Fruit fly (Drosophila melanogaster): ENCODE results near the gene rdx.

rdx gene

DNA sequence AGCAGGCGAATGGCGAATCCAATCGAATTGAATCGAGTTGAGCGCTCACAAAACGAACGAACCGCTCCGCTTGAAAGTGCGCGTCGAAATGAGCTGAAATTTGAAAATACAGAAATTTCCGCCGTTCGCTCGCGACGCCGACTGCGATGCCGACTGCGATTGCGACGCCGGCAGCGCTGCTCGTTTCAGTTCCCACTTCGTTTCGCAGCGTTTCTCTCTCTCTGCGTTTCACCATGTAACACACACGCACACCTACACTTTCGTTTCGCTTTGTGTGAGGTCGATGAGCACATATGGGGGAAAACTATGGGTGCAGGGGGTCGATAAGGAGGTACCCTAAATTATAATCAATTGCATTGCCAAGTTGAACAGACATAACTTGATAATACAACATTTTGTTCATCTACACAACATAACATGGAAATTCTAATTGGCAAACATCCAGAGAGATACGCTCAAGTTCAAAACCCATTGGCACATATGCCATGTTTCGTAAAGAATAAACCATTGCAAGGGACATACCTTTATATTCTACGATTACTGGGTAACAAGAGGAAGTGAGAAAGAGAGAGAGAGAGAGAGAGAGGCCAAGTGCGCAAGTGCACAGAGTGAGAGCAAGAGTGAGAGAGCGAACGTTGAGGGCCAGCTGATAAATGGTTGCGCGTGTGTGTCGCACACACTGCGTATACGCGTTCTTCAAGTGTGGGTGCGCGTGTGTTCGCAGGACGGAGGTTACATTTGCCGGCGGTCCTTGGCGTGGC lies 48.4 kb downstream of the rdx start (continued):
- TF ChIP-seq Lim3 (GFP tag; IDR thresholded peaks at IDR 0.05) = no peak
- TF ChIP-seq BEAF-32 (GFP tag; optimal IDR thresholded peaks at IDR 0.05) = no peak
- peak; percentile 95 for TF ChIP-seq Hmr (GFP tag; optimal IDR thresholded peaks at IDR 0.05)
- TF ChIP-seq CG3838 (GFP tag; optimal IDR thresholded peaks at IDR 0.05) = peak; percentile 85
- no peak; the same call in 1 of the 2 replicates for TF ChIP-seq unc-4 (GFP tag; IDR thresholded peaks at IDR 0.05; ENCODE audit: partially characterized antibody)
- peak; percentile 50; the same call in 2 of the 3 replicates for TF ChIP-seq CG16813 (GFP tag; IDR thresholded peaks at IDR 0.05; ENCODE audit: partially characterized antibody)
- TF ChIP-seq CG31365 (tag; optimal IDR thresholded peaks at IDR 0.05) = peak; percentile 81
- TF ChIP-seq Dek (tag; optimal IDR thresholded peaks at IDR 0.05) = peak; percentile 91
- no peak for TF ChIP-seq CG6175 (GFP tag; IDR thresholded peaks at IDR 0.05)
- peak; percentile 59 for TF ChIP-seq Ets97D (GFP tag; optimal IDR thresholded peaks at IDR 0.05)
- TF ChIP-seq disco-r (GFP tag; optimal IDR thresholded peaks at IDR 0.05) = peak; percentile 88
- peak; percentile 92 for TF ChIP-seq CG11504 (tag; optimal IDR thresholded peaks at IDR 0.05)
- peak; percentile 58; the same call in 2 of the 3 replicates for TF ChIP-seq z (GFP tag; IDR thresholded peaks at IDR 0.05)
- peak; percentile 26 for TF ChIP-seq CG2199 (GFP tag; IDR thresholded peaks at IDR 0.05)
- TF ChIP-seq seq (GFP tag; IDR thresholded peaks at IDR 0.05) = peak; percentile 77
- TF ChIP-seq gcm2 (GFP tag; optimal IDR thresholded peaks at IDR 0.05) = peak; percentile 76
- peak; percentile 88 for TF ChIP-seq Drgx (GFP tag; IDR thresholded peaks at IDR 0.05)
- peak; percentile 96 for TF ChIP-seq Antp (GFP tag; optimal IDR thresholded peaks at IDR 0.05)
- TF ChIP-seq stwl (tag; optimal IDR thresholded peaks at IDR 0.05) = peak; percentile 19
- peak; percentile 94 for TF ChIP-seq bcd (GFP tag; optimal IDR thresholded peaks at IDR 0.05)
- TF ChIP-seq emc (GFP tag; optimal IDR thresholded peaks at IDR 0.05) = peak; percentile 78
- peak; percentile 80 for TF ChIP-seq klu (GFP tag; IDR thresholded peaks at IDR 0.05)
- TF ChIP-seq Atf3 (GFP tag; optimal IDR thresholded peaks at IDR 0.05) = peak; percentile 90
- peak; percentile 89 to 91 for TF ChIP-seq bsh (GFP tag; optimal IDR thresholded peaks at IDR 0.05)
- peak; percentile 80 for TF ChIP-seq Bdp1 (GFP tag; optimal IDR thresholded peaks at IDR 0.05)
- peak; percentile 50; the same call in 1 of the 2 replicates for TF ChIP-seq Bgb (GFP tag; IDR thresholded peaks at IDR 0.05; ENCODE audit: partially characterized antibody)
- peak; percentile 66 for TF ChIP-seq Oaz (GFP tag; IDR thresholded peaks at IDR 0.05)
- TF ChIP-seq lola (GFP tag; optimal IDR thresholded peaks at IDR 0.05) = peak in 1 of 3 experiments; percentile 91
- peak; percentile 71 for TF ChIP-seq Poxn (GFP tag; IDR thresholded peaks at IDR 0.05)
- peak; percentile 94 for TF ChIP-seq caup (GFP tag; optimal IDR thresholded peaks at IDR 0.05; ENCODE audit: severe bottlenecking)
- TF ChIP-seq CG1024 (GFP tag; IDR thresholded peaks at IDR 0.05) = peak; percentile 66
- peak; percentile 90 for TF ChIP-seq CG32767 (GFP tag; IDR thresholded peaks at IDR 0.05)
- peak; percentile 90 for TF ChIP-seq p53 (GFP tag; optimal IDR thresholded peaks at IDR 0.05)
- TF ChIP-seq Eip74EF (GFP tag; optimal IDR thresholded peaks at IDR 0.05) = peak in 1 of 2 experiments; percentile 96
- peak; percentile 86 for TF ChIP-seq CG9932 (GFP tag; IDR thresholded peaks at IDR 0.05)
- peak; percentile 73 for TF ChIP-seq pros (GFP tag; optimal IDR thresholded peaks at IDR 0.05)
- TF ChIP-seq cas (GFP tag; IDR thresholded peaks at IDR 0.05) = peak; percentile 62; the same call in 1 of the 2 replicates
- peak; percentile 92 for TF ChIP-seq CG11695 (GFP tag; IDR thresholded peaks at IDR 0.05)
- peak; percentile 91 for TF ChIP-seq Rfx (GFP tag; IDR thresholded peaks at IDR 0.05)
- peak; percentile 93 for TF ChIP-seq CG1602 (GFP tag; optimal IDR thresholded peaks at IDR 0.05)
- peak; percentile 95 for TF ChIP-seq CG8924 (tag; optimal IDR thresholded peaks at IDR 0.05)
- peak; percentile 89 for TF ChIP-seq Fer3 (tag; optimal IDR thresholded peaks at IDR 0.05)
- no peak for TF ChIP-seq pita (GFP tag; optimal IDR thresholded peaks at IDR 0.05)
- TF ChIP-seq CG30403 (GFP tag; optimal IDR thresholded peaks at IDR 0.05) = peak; percentile 95
- TF ChIP-seq Trl (optimal IDR thresholded peaks at IDR 0.05) = peak; percentile 96 to 98
- TF ChIP-seq Trl (GFP tag; optimal IDR thresholded peaks at IDR 0.05) = peak; percentile 94
- peak; percentile 10 for TF ChIP-seq pzg (GFP tag; optimal IDR thresholded peaks at IDR 0.05)
- TF ChIP-seq TFAM (GFP tag; optimal IDR thresholded peaks at IDR 0.05) = peak; percentile 63

Data from whole organism, embryonic.